Worm (Caenorhabditis elegans) whole organism, L3 larva: ENCODE results near the gene algn-1.

Experiments used
- ceh-16 ChIP-seq: sonication (generic microtip); optimal IDR thresholded peaks from 2 replicates; lab custom pipeline; 2017; ENCODE audit warnings: missing biosample characterization, missing genetic modification characterization
- pha-4 ChIP-seq: fragments of 150-350 bp; optimal IDR thresholded peaks from 2 replicates; lab custom pipeline; 2014; ENCODE audit warnings: missing biosample characterization, missing genetic modification reagents, missing genetic modification characterization
- zag-1 ChIP-seq: fragments of 150-350 bp; optimal IDR thresholded peaks from 2 replicates; lab custom pipeline; 2014; ENCODE audit warnings: missing biosample characterization, missing genetic modification characterization

- TF ChIP-seq zag-1 (tag; lab: Kevin White, UChicago) (no peak), pha-4 (tag; lab: Kevin White, UChicago) (no peak), ceh-16 (tag; lab: Kevin White, UChicago) (no peak)
Observed at ce11 chrIII:6489493-6489892, 29.6 kb downstream of the algn-1 start, which contains the start of gene rpt-3.
